Worm (Caenorhabditis elegans) whole organism, early embryonic: ENCODE measurements around the gene cutl-15.

Source experiments
- B0310.2 ChIP-seq: sonication (generic microtip); optimal IDR thresholded peaks from 2 replicates; lab custom pipeline; 2016; ENCODE audit warnings: mild to moderate bottlenecking, missing genetic modification characterization, missing compliant biosample characterization
- F13C5.2 ChIP-seq: sonication (generic microtip); optimal IDR thresholded peaks from 2 replicates; lab custom pipeline; 2017; ENCODE audit warnings: mild to moderate bottlenecking, missing genetic modification characterization, inconsistent platforms, missing compliant biosample characterization
- aly-1 ChIP-seq: sonication (generic microtip); optimal IDR thresholded peaks from 2 replicates; lab custom pipeline; 2016; ENCODE audit warnings: missing genetic modification characterization, missing compliant biosample characterization
- ama-1 ChIP-seq: fragments of 150-350 bp; optimal IDR thresholded peaks from 2 replicates; lab custom pipeline; 2014
- ceh-13 ChIP-seq: fragments of 200-800 bp; sonication (Bioruptor generic); optimal IDR thresholded peaks from 2 replicates; lab custom pipeline; 2018; ENCODE audit warnings: mild to moderate bottlenecking, missing genetic modification characterization, missing compliant biosample characterization
- ceh-36 ChIP-seq: sonication (generic microtip); optimal IDR thresholded peaks from 2 replicates; lab custom pipeline; 2016; ENCODE audit warnings: missing genetic modification characterization, inconsistent platforms, missing compliant biosample characterization
- ets-7 ChIP-seq: sonication (generic microtip); optimal IDR thresholded peaks from 2 replicates; lab custom pipeline; 2016; ENCODE audit warnings: missing genotype, missing genetic modification characterization, missing compliant biosample characterization
- flt-1 ChIP-seq: fragments of 200-800 bp; sonication (Bioruptor generic); IDR thresholded peaks from 2 replicates; pipeline ENCODE4 v1.3.6; 2022; ENCODE audit warnings: missing genetic modification characterization, missing compliant biosample characterization
- hmbx-1 ChIP-seq: sonication (generic microtip); optimal IDR thresholded peaks from 2 replicates; lab custom pipeline; 2016; ENCODE audit warnings: mild to moderate bottlenecking, missing genetic modification characterization, missing compliant biosample characterization
- hmg-4 ChIP-seq: fragments of 200-800 bp; sonication (Bioruptor generic); optimal IDR thresholded peaks from 2 replicates; lab custom pipeline; 2018; ENCODE audit warnings: mild to moderate bottlenecking, missing genetic modification characterization, missing compliant biosample characterization
- hnd-1 ChIP-seq: sonication (generic microtip); optimal IDR thresholded peaks from 2 replicates; lab custom pipeline; 2016; ENCODE audit warnings: missing genetic modification characterization, missing compliant biosample characterization
- pes-1 ChIP-seq: fragments of 200-800 bp; sonication (Bioruptor generic); IDR thresholded peaks from 2 replicates; pipeline ENCODE4 v1.3.6; 2022; ENCODE audit warnings: missing genetic modification reagents, missing genetic modification characterization, missing compliant biosample characterization
- scrt-1 ChIP-seq: fragments of 200-800 bp; sonication (Bioruptor generic); IDR thresholded peaks from 2 replicates; pipeline ENCODE4 v1.3.6; 2022; ENCODE audit warnings: missing genetic modification characterization, missing compliant biosample characterization
- sea-1 ChIP-seq: fragments of 200-800 bp; sonication (Bioruptor generic); conservative IDR thresholded peaks from 2 replicates; pipeline ENCODE4 v1.3.6; 2022; ENCODE audit warnings: missing genetic modification characterization, missing compliant biosample characterization
- tbx-11 ChIP-seq: fragments of 200-800 bp; sonication (Bioruptor generic); IDR thresholded peaks from 2 replicates; pipeline ENCODE4 v1.3.6; 2022; ENCODE audit warnings: missing genetic modification characterization, missing compliant biosample characterization
- tbx-37 ChIP-seq: fragments of 200-800 bp; sonication (Bioruptor generic); conservative IDR thresholded peaks from 2 replicates; pipeline ENCODE4 v1.3.6; 2022; ENCODE audit warnings: missing genetic modification reagents, missing genetic modification characterization, missing compliant biosample characterization
- tra-4 ChIP-seq: sonication (generic microtip); optimal IDR thresholded peaks from 2 replicates; lab custom pipeline; 2017; ENCODE audit warnings: missing genetic modification characterization, missing compliant biosample characterization

cutl-15 gene

DNA sequence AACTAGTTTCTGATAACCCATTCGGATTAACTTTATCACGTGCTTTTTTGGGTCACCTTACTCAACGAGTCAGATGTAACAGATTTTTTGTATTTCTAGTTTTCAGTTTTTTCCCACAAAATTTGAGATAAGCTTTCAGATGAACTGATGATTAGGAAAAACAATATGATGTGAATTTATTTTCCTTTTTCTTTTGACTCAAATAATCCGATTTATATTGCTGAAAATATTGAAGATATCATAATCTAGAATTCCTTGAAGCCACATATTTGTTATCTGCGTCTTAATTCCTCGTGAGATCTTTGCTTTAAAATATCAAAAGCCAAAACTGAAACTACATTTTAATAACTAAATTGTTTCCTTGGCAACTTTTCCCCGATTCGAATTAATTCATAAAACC lies 30.8 kb downstream of the cutl-15 start:
- TF ChIP-seq B0310.2 (tag; lab: Kevin White, UChicago), result no peak
- no peak for TF ChIP-seq tbx-37 (GFP tag; lab: Robert Waterston, UW)
- no peak for TF ChIP-seq ceh-13 (GFP tag; lab: Kevin White, UChicago)
- no peak for TF ChIP-seq flt-1 (GFP tag; lab: Robert Waterston, UW)
- no peak for TF ChIP-seq hmg-4
- TF ChIP-seq sea-1 (GFP tag; lab: Robert Waterston, UW), result no peak
- TF ChIP-seq F13C5.2, result no peak
- no peak for TF ChIP-seq aly-1 (tag; lab: Kevin White, UChicago)
- TF ChIP-seq ama-1 (lab: Kevin White, UChicago), result no peak
- no peak for TF ChIP-seq hnd-1
- no peak for TF ChIP-seq hmbx-1
- no peak for TF ChIP-seq ets-7 (tag; lab: Kevin White, UChicago)
- no peak for TF ChIP-seq scrt-1 (GFP tag; lab: Robert Waterston, UW)
- TF ChIP-seq ceh-36 (tag; lab: Kevin White, UChicago), result no peak
- TF ChIP-seq tra-4, result no peak
- TF ChIP-seq tbx-11 (GFP tag; lab: Robert Waterston, UW), result no peak

DNA sequence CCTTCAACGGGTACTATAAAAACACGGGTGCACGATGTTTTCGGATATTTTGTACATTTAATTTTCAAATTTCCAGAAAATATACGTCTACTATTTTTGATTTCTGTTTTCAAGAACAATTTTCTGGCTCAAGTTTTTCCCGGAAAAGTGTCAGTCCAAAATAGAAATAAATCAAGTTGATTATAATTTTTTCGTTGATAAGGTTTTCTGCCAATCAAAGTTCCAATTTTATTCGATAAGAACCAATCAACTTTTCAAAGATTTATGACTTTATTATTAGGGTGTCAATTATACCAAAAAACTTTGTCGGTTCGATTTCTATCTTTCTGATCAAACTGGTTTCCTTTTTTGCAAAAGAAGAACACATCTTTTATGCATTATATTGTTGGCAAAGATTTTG lies 32.8 kb downstream of the cutl-15 start:
- no peak for TF ChIP-seq B0310.2 (tag; lab: Kevin White, UChicago)
- no peak for TF ChIP-seq aly-1 (tag; lab: Kevin White, UChicago)
- no peak for TF ChIP-seq ceh-13 (GFP tag; lab: Kevin White, UChicago)
- no peak for TF ChIP-seq ama-1 (lab: Kevin White, UChicago)
- TF ChIP-seq scrt-1 (GFP tag; lab: Robert Waterston, UW), result no peak
- no peak for TF ChIP-seq hnd-1
- TF ChIP-seq F13C5.2, result no peak
- TF ChIP-seq tbx-37 (GFP tag; lab: Robert Waterston, UW), result no peak

DNA sequence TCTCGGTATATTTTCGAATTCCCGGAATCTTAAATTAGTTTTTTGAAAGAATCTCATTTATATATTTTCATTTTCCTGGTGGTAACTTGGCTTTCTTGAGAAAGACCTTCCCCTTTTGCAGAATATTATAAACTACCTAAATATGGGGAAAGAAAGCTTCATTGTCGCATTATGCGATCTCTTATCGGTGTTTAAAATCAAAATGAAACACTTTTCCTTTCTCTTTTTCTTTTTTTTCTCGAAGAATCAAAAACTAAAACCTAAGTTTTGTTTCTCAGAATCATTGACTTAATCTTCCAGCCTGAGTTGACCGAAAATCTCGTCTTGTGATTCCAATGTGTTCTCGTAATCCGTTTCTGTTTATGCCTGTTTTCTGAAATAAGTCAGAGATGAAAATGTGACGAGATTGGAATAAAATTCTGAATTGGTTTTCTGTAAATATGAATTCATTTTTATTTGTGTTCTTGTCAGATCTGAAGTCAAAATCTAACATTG lies 34.9 kb downstream of the cutl-15 start:
- no peak for TF ChIP-seq hmg-4
- no peak for TF ChIP-seq sea-1 (GFP tag; lab: Robert Waterston, UW)
- TF ChIP-seq tbx-37 (GFP tag; lab: Robert Waterston, UW), result no peak
- TF ChIP-seq ceh-13 (GFP tag; lab: Kevin White, UChicago), result no peak
- no peak for TF ChIP-seq ama-1 (lab: Kevin White, UChicago)
- no peak for TF ChIP-seq hmbx-1
- no peak for TF ChIP-seq hnd-1
- TF ChIP-seq pes-1 (GFP tag; lab: Robert Waterston, UW), result no peak
- no peak for TF ChIP-seq ets-7 (tag; lab: Kevin White, UChicago)
- no peak for TF ChIP-seq tra-4
- TF ChIP-seq aly-1 (tag; lab: Kevin White, UChicago), result no peak

ce11 chrII:8911929-8912328 lies 35.6 kb downstream of the cutl-15 start, which contains the start of gene B0457.4:
Gene B0457.4, minus strand, starts transcription at chrII:8912029.
- no peak for TF ChIP-seq aly-1 (tag; lab: Kevin White, UChicago)
- TF ChIP-seq ceh-13 (GFP tag; lab: Kevin White, UChicago), result no peak
- no peak for TF ChIP-seq hmbx-1
- TF ChIP-seq hnd-1, result no peak
- TF ChIP-seq F13C5.2, result no peak
- TF ChIP-seq tra-4, result no peak
- TF ChIP-seq ceh-36 (tag; lab: Kevin White, UChicago), result no peak
- no peak for TF ChIP-seq scrt-1 (GFP tag; lab: Robert Waterston, UW)

ce11 chrII:8903871-8904270 lies 43.6 kb downstream of the cutl-15 start:
- TF ChIP-seq scrt-1 (GFP tag; lab: Robert Waterston, UW) (no peak), F13C5.2 (no peak), ceh-36 (tag; lab: Kevin White, UChicago) (no peak), hmbx-1 (no peak), aly-1 (tag; lab: Kevin White, UChicago) (no peak), pes-1 (GFP tag; lab: Robert Waterston, UW) (no peak), tra-4 (no peak), flt-1 (GFP tag; lab: Robert Waterston, UW) (no peak), hnd-1 (no peak), ceh-13 (GFP tag; lab: Kevin White, UChicago) (no peak), tbx-11 (GFP tag; lab: Robert Waterston, UW) (no peak), tbx-37 (GFP tag; lab: Robert Waterston, UW) (no peak), ets-7 (tag; lab: Kevin White, UChicago) (no peak), hmg-4 (no peak), ama-1 (lab: Kevin White, UChicago) (no peak), sea-1 (GFP tag; lab: Robert Waterston, UW) (no peak), B0310.2 (tag; lab: Kevin White, UChicago) (no peak)

DNA sequence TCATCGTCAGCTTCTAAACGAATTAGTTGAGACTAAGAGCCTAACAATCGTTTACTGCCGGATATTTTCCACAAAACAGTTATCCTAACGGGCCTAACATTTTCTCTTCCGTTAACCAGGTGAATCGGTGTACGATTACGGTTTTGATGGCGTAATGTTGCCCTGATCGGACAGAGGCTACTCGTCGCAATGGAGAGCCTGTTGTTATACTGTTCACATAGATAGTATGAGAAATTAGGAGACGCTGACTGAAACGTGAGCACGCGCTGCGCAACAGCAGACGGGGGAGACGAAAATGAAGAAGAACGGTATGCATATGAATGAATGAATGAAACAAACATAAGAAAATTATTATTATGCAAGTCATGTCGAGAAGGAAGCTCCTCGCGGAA lies 48.1 kb downstream of the cutl-15 start:
- TF ChIP-seq hnd-1, result no peak
- TF ChIP-seq hmg-4, result no peak
- no peak for TF ChIP-seq ama-1 (lab: Kevin White, UChicago)
- no peak for TF ChIP-seq scrt-1 (GFP tag; lab: Robert Waterston, UW)
- TF ChIP-seq tbx-11 (GFP tag; lab: Robert Waterston, UW), result no peak

ce11 chrII:8898582-8899356 lies 48.7 kb downstream of the cutl-15 start:
- TF ChIP-seq ceh-13 (GFP tag; lab: Kevin White, UChicago), result no peak

DNA sequence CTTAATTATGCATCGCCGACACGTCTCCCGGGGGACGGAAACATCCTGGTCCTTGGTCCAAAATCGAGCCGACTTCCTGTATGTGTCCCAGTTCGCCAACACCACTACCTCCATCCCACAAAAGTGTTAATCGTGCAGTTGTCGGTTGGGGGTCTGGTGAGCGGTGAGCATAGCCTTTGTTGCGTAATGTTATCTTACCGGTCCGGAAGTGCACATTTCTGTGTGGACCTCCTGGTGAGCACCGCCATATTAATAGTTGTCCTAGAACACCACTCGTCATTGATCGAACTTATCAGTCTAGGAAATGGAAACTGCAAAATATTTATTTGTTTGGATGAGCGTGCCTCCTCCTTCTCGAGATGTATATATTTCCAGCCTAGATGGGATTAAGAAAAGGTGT lies 50.2 kb downstream of the cutl-15 start:
- TF ChIP-seq ets-7 (tag; lab: Kevin White, UChicago), result peak; percentile 64
- TF ChIP-seq pes-1 (GFP tag; lab: Robert Waterston, UW), result no peak
